Fruit fly (Drosophila melanogaster): Measurements from ENCODE around the gene neur.

DNA sequence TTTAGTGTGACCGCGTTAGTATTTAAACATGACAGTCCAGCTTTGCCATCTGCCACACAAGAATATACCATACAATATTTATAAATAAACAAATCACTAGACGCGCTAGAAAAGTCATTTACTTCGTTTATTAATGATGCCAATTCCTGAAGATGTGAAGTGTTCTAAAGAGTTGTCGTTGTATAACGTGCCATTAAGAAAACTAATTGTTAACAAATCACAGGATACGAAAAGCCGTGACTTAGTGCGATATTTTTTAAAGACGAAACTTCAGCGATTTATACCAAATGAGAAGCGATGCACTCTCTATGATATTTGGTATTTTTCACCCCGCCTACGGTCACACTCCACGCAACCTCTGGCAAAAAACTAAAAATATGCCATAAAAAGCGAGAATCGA, at the start of gene neur:
- no peak for TF ChIP-seq CG8478 (optimal IDR thresholded peaks at IDR 0.05)
- TF ChIP-seq psq (optimal IDR thresholded peaks at IDR 0.05) = no peak
- no peak for TF ChIP-seq pan (optimal IDR thresholded peaks at IDR 0.05)
- TF ChIP-seq Dll (optimal IDR thresholded peaks at IDR 0.05) = no peak
- TF ChIP-seq usp (GFP tag; optimal IDR thresholded peaks at IDR 0.05) = no peak
- TF ChIP-seq EcR (GFP tag; optimal IDR thresholded peaks at IDR 0.05) = no peak
